Worm (Caenorhabditis elegans) whole organism, L4/young adult: ENCODE results near the gene srh-257.

Experiments used
- W03F9.2 ChIP-seq: fragments of 150-350 bp; optimal IDR thresholded peaks from 2 replicates; lab custom pipeline; 2014; ENCODE audit warnings: missing biosample characterization, missing genetic modification characterization
- him-1 ChIP-seq: sonication (generic microtip); optimal IDR thresholded peaks from 2 replicates; lab custom pipeline; 2016; ENCODE audit warnings: missing genotype, missing genetic modification reagents, missing genetic modification characterization, missing compliant biosample characterization

ce11 chrV:15431322-15432052 is 24.5 kb downstream of the srh-257 start:
- TF ChIP-seq him-1 (tag; lab: Kevin White, UChicago): no peak
- TF ChIP-seq W03F9.2 (tag; lab: Kevin White, UChicago): no peak
